Fruit fly (Drosophila melanogaster) S2 (cell line): ENCODE data around the gene TSG101.
A peak's percentile ranks its signal among the peaks of the same experiment; 100 is the strongest.

Experiments
- CG8478 ChIP-seq: fragments of >200 bp; optimal IDR thresholded peaks from 2 replicates; lab custom pipeline; 2018
- CTCF ChIP-seq, 2 experiments: fragments of >200 bp; optimal IDR thresholded peaks; 2 replicates each; lab custom pipeline; 2018

DNA sequence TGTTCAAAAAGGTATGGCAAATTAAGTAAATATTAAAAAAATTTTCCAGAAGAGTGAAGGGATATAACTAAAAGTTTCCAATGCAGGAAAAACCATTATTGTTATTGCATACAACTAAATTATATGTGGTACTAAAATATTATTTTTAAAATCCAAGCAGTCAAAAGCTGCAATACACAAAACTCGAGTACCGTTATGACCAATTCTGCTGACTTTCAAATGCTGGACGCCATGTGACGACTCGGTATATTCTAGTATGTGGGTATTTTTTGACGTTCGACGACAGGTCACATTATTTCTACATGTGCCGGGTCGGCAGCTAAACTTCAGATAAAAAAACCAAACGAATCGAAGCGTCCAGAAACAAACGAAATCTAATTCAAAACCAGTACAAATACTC lies 34.0 kb upstream of the TSG101 start:
- TF ChIP-seq CTCF (optimal IDR thresholded peaks at IDR 0.05; lab: Kevin White, UChicago) (peak in 1 of 2 experiments; percentile 41), CG8478 (lab: Kevin White, UChicago) (no peak)
